Fruit fly (Drosophila melanogaster): ENCODE measurements around the gene Spp.

Gene Spp

dm6 chr2L:559770-560567, 15.5 kb upstream of the Spp start, which contains the start of gene rempA (continued):
- TF ChIP-seq ftz-f1 (GFP tag; optimal IDR thresholded peaks at IDR 0.05) (peak; percentile 33), sna (GFP tag; IDR thresholded peaks at IDR 0.05; ENCODE audit: partially characterized antibody) (peak; percentile 64), CG10209 (GFP tag; optimal IDR thresholded peaks at IDR 0.05) (no peak), vvl (GFP tag; IDR thresholded peaks at IDR 0.05) (0 out of 2 replicates have a peak, but pooled peaks have one; percentile 12), h (optimal IDR thresholded peaks at IDR 0.05) (no peak), dpn (GFP tag; optimal IDR thresholded peaks at IDR 0.05) (no peak), Optix (GFP tag; IDR thresholded peaks at IDR 0.05) (no peak), ATbp (GFP tag; optimal IDR thresholded peaks at IDR 0.05) (no peak), sd (tag; optimal IDR thresholded peaks at IDR 0.05) (no peak), gsb-n (tag; optimal IDR thresholded peaks at IDR 0.05) (no peak), Lim3 (GFP tag; IDR thresholded peaks at IDR 0.05) (no peak), da (GFP tag; optimal IDR thresholded peaks at IDR 0.05) (no peak), az2 (GFP tag; optimal IDR thresholded peaks at IDR 0.05) (no peak), ro (GFP tag; IDR thresholded peaks at IDR 0.05) (no peak), CG17328 (GFP tag; IDR thresholded peaks at IDR 0.05) (no peak), zfh1 (GFP tag; IDR thresholded peaks at IDR 0.05) (no peak), ssp (GFP tag; IDR thresholded peaks at IDR 0.05) (no peak), jing (GFP tag; optimal IDR thresholded peaks at IDR 0.05) (no peak), CG6689 (GFP tag; IDR thresholded peaks at IDR 0.05) (no peak), al (GFP tag; IDR thresholded peaks at IDR 0.05) (no peak), sisA (GFP tag; IDR thresholded peaks at IDR 0.05) (no peak), CG12071 (GFP tag; optimal IDR thresholded peaks at IDR 0.05) (no peak), Rx (GFP tag; IDR thresholded peaks at IDR 0.05) (no peak), Oaz (GFP tag; IDR thresholded peaks at IDR 0.05) (no peak), CTCF (GFP tag; optimal IDR thresholded peaks at IDR 0.05) (no peak), Hr78 (GFP tag; optimal IDR thresholded peaks at IDR 0.05) (peak in 1 of 2 experiments; percentile 83), CG11456 (GFP tag; IDR thresholded peaks at IDR 0.05) (no peak), CG31365 (tag; optimal IDR thresholded peaks at IDR 0.05) (no peak), Dll (GFP tag; IDR thresholded peaks at IDR 0.05; ENCODE audit: partially characterized antibody) (peak; percentile 74), CG2199 (GFP tag; IDR thresholded peaks at IDR 0.05) (no peak), CG7786 (GFP tag; optimal IDR thresholded peaks at IDR 0.05) (no peak), psq (GFP tag; optimal IDR thresholded peaks at IDR 0.05) (no peak), CG10565 (GFP tag; optimal IDR thresholded peaks at IDR 0.05) (no peak), mirr (GFP tag; optimal IDR thresholded peaks at IDR 0.05) (no peak), Doc2 (GFP tag; IDR thresholded peaks at IDR 0.05) (no peak), CG6254 (GFP tag; optimal IDR thresholded peaks at IDR 0.05) (no peak), CG16779 (GFP tag; IDR thresholded peaks at IDR 0.05) (no peak), Ada2b (GFP tag; IDR thresholded peaks at IDR 0.05) (no peak), CG8388 (GFP tag; optimal IDR thresholded peaks at IDR 0.05) (no peak), Lpt (GFP tag; optimal IDR thresholded peaks at IDR 0.05) (no peak), CG43689 (GFP tag; IDR thresholded peaks at IDR 0.05) (no peak), chinmo (GFP tag; IDR thresholded peaks at IDR 0.05; ENCODE audit: partially characterized antibody) (0 out of 4 replicates have a peak, but pooled peaks have one; percentile 36), dm (GFP tag; optimal IDR thresholded peaks at IDR 0.05) (no peak), sr (GFP tag; IDR thresholded peaks at IDR 0.05) (no peak), CG34224 (GFP tag; IDR thresholded peaks at IDR 0.05; ENCODE audit: partially characterized antibody) (peak; percentile 57; the same call in 2 of the 3 replicates), CG32767 (GFP tag; IDR thresholded peaks at IDR 0.05) (no peak), Hmx (GFP tag; optimal IDR thresholded peaks at IDR 0.05) (no peak), danr (GFP tag; IDR thresholded peaks at IDR 0.05) (no peak)

All from whole organism, embryonic.